Fruit fly (Drosophila melanogaster) ovary, adult (tissue): Measurements from ENCODE around the gene ssp.

ENCODE experiments used
- CG17801 ChIP-seq: fragments of 200-800 bp; optimal IDR thresholded peaks from 2 replicates; lab custom pipeline; 2019; ENCODE audit warnings: missing biosample characterization, mild to moderate bottlenecking, missing genetic modification characterization, moderate library complexity; ENCODE audit not compliant: partially characterized antibody

The ssp gene

dm6 chr3L:12109045-12109632, 8.9 kb upstream of the ssp start:
- TF ChIP-seq CG17801 (GFP tag; lab: Kevin White, UChicago), result no peak

- peak; percentile 77 for TF ChIP-seq CG17801 (GFP tag; lab: Kevin White, UChicago)
These were observed 6.7 kb upstream of the ssp start for dm6 chr3L:12111081-12111958.

- TF ChIP-seq CG17801 (GFP tag; lab: Kevin White, UChicago), result no peak
These were observed 5.1 kb upstream of the ssp start for dm6 chr3L:12112967-12113366.

- no peak for TF ChIP-seq CG17801 (GFP tag; lab: Kevin White, UChicago)
These were observed 4.5 kb upstream of the ssp start for dm6 chr3L:12113589-12113988.

dm6 chr3L:12114188-12114587, 3.9 kb upstream of the ssp start:
- TF ChIP-seq CG17801 (GFP tag; lab: Kevin White, UChicago), result no peak

dm6 chr3L:12115103-12115502, 3.0 kb upstream of the ssp start:
- no peak for TF ChIP-seq CG17801 (GFP tag; lab: Kevin White, UChicago)

dm6 chr3L:12115966-12116735, 1.9 kb upstream of the ssp start, which contains the start of gene vers:
vers (plus strand) TSS chr3L:12116101.
- peak; percentile 16 for TF ChIP-seq CG17801 (GFP tag; lab: Kevin White, UChicago)

- no peak for TF ChIP-seq CG17801 (GFP tag; lab: Kevin White, UChicago)
These were observed 574 bp downstream of the ssp start for dm6 chr3L:12118631-12119030.

dm6 chr3L:12119875-12120485, 1.9 kb downstream of the ssp start, which contains the start of gene CG11560:
CG11560 (plus strand) TSS chr3L:12120019.
- peak; percentile 35 for TF ChIP-seq CG17801 (GFP tag; lab: Kevin White, UChicago)

dm6 chr3L:12122891-12123290, 4.8 kb downstream of the ssp start:
- no peak for TF ChIP-seq CG17801 (GFP tag; lab: Kevin White, UChicago)

dm6 chr3L:12124138-12124583, 6.1 kb downstream of the ssp start:
- TF ChIP-seq CG17801 (GFP tag; lab: Kevin White, UChicago), result no peak

dm6 chr3L:12124975-12125374, 6.9 kb downstream of the ssp start, which contains the start of gene yps:
yps (minus strand) TSS chr3L:12125150.
- peak; percentile 96 for TF ChIP-seq CG17801 (GFP tag; lab: Kevin White, UChicago)

dm6 chr3L:12127294-12128029, 9.4 kb downstream of the ssp start, which contains the start of the genes Ir68b and CG34241:
Ir68b (minus strand) TSS chr3L:12127394.
CG34241 (plus strand) TSS chr3L:12127979.
- no peak for TF ChIP-seq CG17801 (GFP tag; lab: Kevin White, UChicago)

- TF ChIP-seq CG17801 (GFP tag; lab: Kevin White, UChicago), result no peak
These were observed 11.1 kb downstream of the ssp start, which contains the start of gene Lsp2 for dm6 chr3L:12129111-12129510. Lsp2 (plus strand) TSS chr3L:12129393.
